Fruit fly (Drosophila melanogaster) whole organism, embryonic: ENCODE data around the gene CG34057.

ENCODE experiments used
- Bteb2 ChIP-seq: fragments of 200-800 bp; sonication (Bioruptor generic); optimal IDR thresholded peaks from 2 replicates; lab custom pipeline; 2016; ENCODE audit warnings: missing biosample characterization, missing genetic modification characterization
- CG10147 ChIP-seq: fragments of 200-800 bp; sonication (Bioruptor generic); optimal IDR thresholded peaks from 2 replicates; lab custom pipeline; 2019; ENCODE audit warnings: missing biosample characterization, mild to moderate bottlenecking, missing genetic modification characterization, moderate library complexity
- CG10267 ChIP-seq: fragments of 200-800 bp; sonication (Bioruptor generic); optimal IDR thresholded peaks from 2 replicates; lab custom pipeline; 2018; ENCODE audit warnings: missing biosample characterization, mild to moderate bottlenecking, missing genetic modification characterization, moderate library complexity
- CG11085 ChIP-seq: fragments of 200-800 bp; sonication (Bioruptor generic); IDR thresholded peaks from 2 replicates; pipeline ENCODE4 v1.3.6; 2022; ENCODE audit warnings: missing biosample characterization, missing genetic modification characterization
- CG16779 ChIP-seq: fragments of 200-800 bp; sonication (Bioruptor generic); IDR thresholded peaks from 2 replicates; pipeline ENCODE4 v1.3.6; 2022; ENCODE audit warnings: missing biosample characterization, missing genetic modification characterization
- CG16813 ChIP-seq: fragments of 200-800 bp; sonication (Bioruptor generic); IDR thresholded peaks from 3 replicates; pipeline ENCODE4 v1.3.6; 2022; ENCODE audit warnings: missing biosample characterization, missing genetic modification characterization; ENCODE audit not compliant: partially characterized antibody
- CG18011 ChIP-seq: fragments of 200-800 bp; sonication (Bioruptor generic); optimal IDR thresholded peaks from 2 replicates; lab custom pipeline; 2017; ENCODE audit warnings: missing biosample characterization, missing genetic modification characterization, mild to moderate bottlenecking, moderate library complexity, missing genotype
- CG30431 ChIP-seq: fragments of 200-800 bp; sonication (Bioruptor generic); optimal IDR thresholded peaks from 2 replicates; lab custom pipeline; 2017; ENCODE audit warnings: missing biosample characterization, missing genetic modification characterization
- CG4360 ChIP-seq: fragments of 200-800 bp; sonication (Bioruptor generic); IDR thresholded peaks from 2 replicates; pipeline ENCODE4 v1.3.6; 2022; ENCODE audit warnings: missing biosample characterization, missing genetic modification characterization
- CG6654 ChIP-seq: fragments of 200-800 bp; sonication (Bioruptor generic); optimal IDR thresholded peaks from 2 replicates; lab custom pipeline; 2017; ENCODE audit warnings: missing biosample characterization, mild to moderate bottlenecking, missing genetic modification characterization
- CG7928 ChIP-seq: fragments of 200-800 bp; sonication (Bioruptor generic); optimal IDR thresholded peaks from 2 replicates; lab custom pipeline; 2017; ENCODE audit warnings: missing biosample characterization, mild to moderate bottlenecking, missing genetic modification characterization
- CG8388 ChIP-seq: fragments of 200-800 bp; sonication (Bioruptor generic); optimal IDR thresholded peaks from 2 replicates; lab custom pipeline; 2019; ENCODE audit warnings: missing biosample characterization, mild to moderate bottlenecking, missing genetic modification characterization, moderate library complexity
- CG8924 ChIP-seq: fragments of 200-800 bp; optimal IDR thresholded peaks from 3 replicates; lab custom pipeline; 2019; ENCODE audit warnings: missing biosample characterization, mild to moderate bottlenecking, missing genetic modification characterization, moderate library complexity
- CG9727 ChIP-seq: fragments of 200-800 bp; sonication (Bioruptor generic); optimal IDR thresholded peaks from 3 replicates; lab custom pipeline; 2017; ENCODE audit warnings: missing biosample characterization, mild to moderate bottlenecking, missing genetic modification characterization
- CG9932 ChIP-seq: fragments of 200-800 bp; sonication (Bioruptor generic); IDR thresholded peaks from 2 replicates; pipeline ENCODE4 v1.3.6; 2022; ENCODE audit warnings: missing biosample characterization, missing genetic modification characterization
- CrebB ChIP-seq: fragments of 200-800 bp; sonication (Bioruptor generic); optimal IDR thresholded peaks from 3 replicates; lab custom pipeline; 2018; ENCODE audit warnings: missing biosample characterization, mild to moderate bottlenecking, missing genetic modification characterization
- D19A ChIP-seq: fragments of 200-800 bp; optimal IDR thresholded peaks from 3 replicates; lab custom pipeline; 2019; ENCODE audit warnings: missing biosample characterization, mild to moderate bottlenecking, missing genetic modification characterization, moderate library complexity
- Gsc ChIP-seq: fragments of 200-800 bp; sonication (Bioruptor generic); IDR thresholded peaks from 2 replicates; pipeline ENCODE4 v1.3.6; 2022; ENCODE audit warnings: missing biosample characterization, missing genetic modification characterization
- HLH4C ChIP-seq: fragments of 200-800 bp; sonication (Bioruptor generic); IDR thresholded peaks from 3 replicates; pipeline ENCODE4 v1.3.6; 2022; ENCODE audit warnings: missing biosample characterization, missing genetic modification characterization; ENCODE audit not compliant: partially characterized antibody
- HmgZ ChIP-seq: fragments of 200-800 bp; sonication (Bioruptor generic); optimal IDR thresholded peaks from 2 replicates; lab custom pipeline; 2018; ENCODE audit warnings: missing biosample characterization, mild to moderate bottlenecking, missing genetic modification characterization
- Hr3 ChIP-seq: fragments of 200-800 bp; sonication (Bioruptor generic); optimal IDR thresholded peaks from 3 replicates; lab custom pipeline; 2016; ENCODE audit warnings: missing biosample characterization, missing genetic modification characterization
- MESR4 ChIP-seq: fragments of 200-800 bp; sonication (Bioruptor generic); optimal IDR thresholded peaks from 2 replicates; lab custom pipeline; 2018; ENCODE audit warnings: missing biosample characterization, mild to moderate bottlenecking, missing genetic modification characterization, moderate library complexity
- Mes4 ChIP-seq: fragments of 200-800 bp; sonication (Bioruptor generic); optimal IDR thresholded peaks from 2 replicates; lab custom pipeline; 2016; ENCODE audit warnings: missing biosample characterization, missing genetic modification characterization
- Pdp1 ChIP-seq, 2 experiments: fragments of 200-800 bp; sonication (Bioruptor generic); optimal IDR thresholded peaks; 3 replicates each; lab custom pipeline; 2016; ENCODE audit warnings: missing biosample characterization in 2 of 2, missing genetic modification characterization in 2 of 2, mild to moderate bottlenecking in 1 of 2, moderate library complexity in 1 of 2
- Poxn ChIP-seq: fragments of 200-800 bp; sonication (Bioruptor generic); IDR thresholded peaks from 2 replicates; pipeline ENCODE4 v1.3.6; 2022; ENCODE audit warnings: missing biosample characterization, missing genetic modification characterization
- Ravus ChIP-seq: fragments of 200-800 bp; sonication (Bioruptor generic); IDR thresholded peaks from 2 replicates; pipeline ENCODE4 v1.3.6; 2022; ENCODE audit warnings: missing biosample characterization, missing genetic modification characterization
- Rfx ChIP-seq: fragments of 200-800 bp; sonication (Bioruptor generic); IDR thresholded peaks from 2 replicates; pipeline ENCODE4 v1.3.6; 2022; ENCODE audit warnings: missing biosample characterization, missing genetic modification characterization
- YL-1 ChIP-seq: fragments of 200-800 bp; sonication (Bioruptor generic); optimal IDR thresholded peaks from 3 replicates; lab custom pipeline; 2017; ENCODE audit warnings: missing biosample characterization, mild to moderate bottlenecking, missing genetic modification characterization
- aop ChIP-seq: fragments of 200-800 bp; sonication (Bioruptor generic); IDR thresholded peaks from 2 replicates; pipeline ENCODE4 v1.3.6; 2022; ENCODE audit warnings: missing biosample characterization, missing genetic modification characterization
- ash1 ChIP-seq: fragments of 200-800 bp; sonication (Bioruptor generic); optimal IDR thresholded peaks from 2 replicates; lab custom pipeline; 2018; ENCODE audit warnings: missing biosample characterization, mild to moderate bottlenecking, missing genetic modification characterization
- chm ChIP-seq: fragments of 200-800 bp; sonication (Bioruptor generic); IDR thresholded peaks from 2 replicates; pipeline ENCODE4 v1.3.6; 2022; ENCODE audit warnings: missing biosample characterization, missing genetic modification characterization
- crol ChIP-seq: fragments of 200-800 bp; sonication (Bioruptor generic); IDR thresholded peaks from 2 replicates; pipeline ENCODE4 v1.3.6; 2022; ENCODE audit warnings: missing biosample characterization, missing genetic modification characterization
- danr ChIP-seq: fragments of 200-800 bp; sonication (Bioruptor generic); IDR thresholded peaks from 2 replicates; pipeline ENCODE4 v1.3.6; 2022; ENCODE audit warnings: missing biosample characterization, missing genetic modification characterization
- esg ChIP-seq: fragments of 200-800 bp; sonication (Bioruptor generic); conservative IDR thresholded peaks from 2 replicates; pipeline ENCODE4 v1.3.6; 2022; ENCODE audit warnings: missing biosample characterization, missing genetic modification characterization
- eve ChIP-seq, 2 experiments: fragments of >200 bp; optimal IDR thresholded peaks; 2 replicates each; lab custom pipeline; 2017; ENCODE audit warnings: missing biosample characterization in 2 of 2, missing genetic modification characterization in 2 of 2
- ewg ChIP-seq: fragments of 200-800 bp; sonication (Bioruptor generic); optimal IDR thresholded peaks from 3 replicates; lab custom pipeline; 2017; ENCODE audit warnings: mild to moderate bottlenecking, missing biosample characterization, missing genetic modification reagents, missing genetic modification characterization
- fd64A ChIP-seq: fragments of 200-800 bp; sonication (Bioruptor generic); optimal IDR thresholded peaks from 3 replicates; lab custom pipeline; 2018; ENCODE audit warnings: missing biosample characterization, mild to moderate bottlenecking, missing genetic modification characterization
- gcm ChIP-seq: fragments of 200-800 bp; sonication (Bioruptor generic); optimal IDR thresholded peaks from 2 replicates; lab custom pipeline; 2019; ENCODE audit warnings: missing biosample characterization, mild to moderate bottlenecking, missing genetic modification characterization, moderate library complexity
- grau ChIP-seq: fragments of 200-800 bp; optimal IDR thresholded peaks from 3 replicates; lab custom pipeline; 2019; ENCODE audit warnings: missing biosample characterization, mild to moderate bottlenecking, missing genetic modification characterization, moderate library complexity
- gsb-n ChIP-seq: fragments of 200-800 bp; sonication (Bioruptor generic); optimal IDR thresholded peaks from 3 replicates; lab custom pipeline; 2018; ENCODE audit warnings: missing biosample characterization, mild to moderate bottlenecking, missing genetic modification characterization
- insv ChIP-seq, 2 experiments: fragments of 200-800 bp; sonication (Bioruptor generic); optimal IDR thresholded peaks; 3 replicates each; lab custom pipeline; 2016 to 2018; ENCODE audit warnings: missing biosample characterization in 2 of 2, missing genetic modification characterization in 2 of 2
- inv ChIP-seq: fragments of 200-800 bp; sonication (Bioruptor generic); IDR thresholded peaks from 2 replicates; pipeline ENCODE4 v1.3.6; 2022; ENCODE audit warnings: missing biosample characterization, missing genetic modification characterization; ENCODE audit not compliant: partially characterized antibody
- nerfin-2 ChIP-seq: fragments of 200-800 bp; sonication (Bioruptor generic); IDR thresholded peaks from 2 replicates; pipeline ENCODE4 v1.3.6; 2022; ENCODE audit warnings: missing biosample characterization, missing genetic modification characterization; ENCODE audit not compliant: partially characterized antibody
- nom ChIP-seq: fragments of 200-800 bp; sonication (Bioruptor generic); optimal IDR thresholded peaks from 2 replicates; lab custom pipeline; 2017; ENCODE audit warnings: missing biosample characterization, missing genetic modification characterization, mild to moderate bottlenecking, moderate library complexity, missing genetic modification reagents
- phol ChIP-seq: fragments of 200-800 bp; sonication (Bioruptor generic); optimal IDR thresholded peaks from 3 replicates; lab custom pipeline; 2018; ENCODE audit warnings: missing biosample characterization, mild to moderate bottlenecking, missing genetic modification characterization, moderate library complexity
- sima ChIP-seq: fragments of 200-800 bp; sonication (Bioruptor generic); optimal IDR thresholded peaks from 2 replicates; lab custom pipeline; 2016; ENCODE audit warnings: missing biosample characterization, missing genetic modification characterization
- slbo ChIP-seq: fragments of 200-800 bp; sonication (Bioruptor generic); IDR thresholded peaks from 2 replicates; pipeline ENCODE4 v1.3.6; 2022; ENCODE audit warnings: missing biosample characterization, missing genetic modification characterization
- slp2 ChIP-seq: fragments of 200-800 bp; sonication (Bioruptor generic); optimal IDR thresholded peaks from 2 replicates; lab custom pipeline; 2016; ENCODE audit warnings: missing biosample characterization, missing genetic modification characterization
- tgo ChIP-seq: fragments of 200-800 bp; sonication (Bioruptor generic); IDR thresholded peaks from 3 replicates; pipeline ENCODE4 v1.3.6; 2022; ENCODE audit warnings: missing biosample characterization, missing genetic modification characterization
- wor ChIP-seq: fragments of 200-800 bp; sonication (Bioruptor generic); IDR thresholded peaks from 2 replicates; pipeline ENCODE4 v1.3.6; 2022; ENCODE audit warnings: missing biosample characterization, missing genetic modification characterization
- zen2 ChIP-seq: fragments of 200-800 bp; sonication (Bioruptor generic); IDR thresholded peaks from 3 replicates; pipeline ENCODE4 v1.3.6; 2022; ENCODE audit warnings: missing biosample characterization, missing genetic modification characterization; ENCODE audit not compliant: partially characterized antibody

The CG34057 gene

dm6 chr3L:871713-872112 lies 25.5 kb upstream of the CG34057 start, which contains the start of gene Usp10:
TSS of gene Usp10 (plus strand) at chr3L:871899.
- no peak for TF ChIP-seq slbo (GFP tag; lab: Robert Waterston, UW)
- TF ChIP-seq CG30431 (GFP tag; lab: Kevin White, UChicago), result no peak
- no peak for TF ChIP-seq esg (GFP tag; lab: Robert Waterston, UW)
- no peak for TF ChIP-seq CG16779 (GFP tag; lab: Robert Waterston, UW)
- no peak for TF ChIP-seq Poxn
- TF ChIP-seq Hr3 (GFP tag; lab: Kevin White, UChicago), result no peak
- no peak for TF ChIP-seq CG8388 (GFP tag; lab: Kevin White, UChicago)
- TF ChIP-seq zen2, result peak; percentile 68
- peak; percentile 28 for TF ChIP-seq CG10267
- TF ChIP-seq Mes4, result no peak
- TF ChIP-seq CG16813, result peak; percentile 81
- peak; percentile 34 for TF ChIP-seq phol (tag; lab: Kevin White, UChicago)
- TF ChIP-seq Bteb2 (GFP tag; lab: Kevin White, UChicago), result no peak
- no peak for TF ChIP-seq Ravus
- peak; percentile 4 for TF ChIP-seq CG7928 (GFP tag; lab: Kevin White, UChicago)
- TF ChIP-seq CG11085 (GFP tag; lab: Robert Waterston, UW), result no peak
- no peak for TF ChIP-seq nom
- TF ChIP-seq CG8924 (tag; lab: Kevin White, UChicago), result no peak
- no peak for TF ChIP-seq crol (GFP tag; lab: Robert Waterston, UW)
- no peak for TF ChIP-seq danr (GFP tag; lab: Robert Waterston, UW)
- peak; percentile 71 for TF ChIP-seq HmgZ (tag; lab: Kevin White, UChicago)
- no peak for TF ChIP-seq slp2 (GFP tag; lab: Kevin White, UChicago)
- TF ChIP-seq MESR4 (GFP tag; lab: Kevin White, UChicago), result peak; percentile 61
- TF ChIP-seq ash1 (GFP tag; lab: Kevin White, UChicago), result no peak
- TF ChIP-seq sima (GFP tag; lab: Kevin White, UChicago), result no peak
- no peak for TF ChIP-seq D19A (tag; lab: Kevin White, UChicago)
- no peak for TF ChIP-seq CG18011 (GFP tag; lab: Kevin White, UChicago)
- TF ChIP-seq wor (GFP tag; lab: Robert Waterston, UW), result no peak
- TF ChIP-seq Pdp1 (GFP tag; optimal IDR thresholded peaks at IDR 0.05; lab: Kevin White, UChicago), result peak in 1 of 2 experiments; percentile 38
- no peak for TF ChIP-seq gsb-n (tag; lab: Kevin White, UChicago)
- TF ChIP-seq inv (GFP tag; lab: Robert Waterston, UW), result peak; percentile 49; the same call in 1 of the 2 replicates
- no peak for TF ChIP-seq tgo
- TF ChIP-seq aop (GFP tag; lab: Robert Waterston, UW), result no peak
- no peak for TF ChIP-seq ewg (GFP tag; lab: Kevin White, UChicago)
- TF ChIP-seq CG6654 (GFP tag; lab: Kevin White, UChicago), result no peak
- TF ChIP-seq CG9932 (GFP tag; lab: Robert Waterston, UW), result no peak
- TF ChIP-seq Rfx (GFP tag; lab: Robert Waterston, UW), result peak; percentile 31; the same call in 1 of the 2 replicates
- TF ChIP-seq CG4360, result no peak
- TF ChIP-seq nerfin-2 (GFP tag; lab: Robert Waterston, UW), result peak; percentile 57
- no peak for TF ChIP-seq Gsc
- TF ChIP-seq YL-1 (GFP tag; lab: Kevin White, UChicago), result no peak
- TF ChIP-seq CG9727, result no peak
- peak; percentile 62 for TF ChIP-seq HLH4C (GFP tag; lab: Robert Waterston, UW)
- TF ChIP-seq chm (GFP tag; lab: Robert Waterston, UW), result no peak
- no peak for TF ChIP-seq insv (GFP tag; optimal IDR thresholded peaks at IDR 0.05; lab: Kevin White, UChicago)
- TF ChIP-seq gcm (GFP tag; lab: Kevin White, UChicago), result no peak
- TF ChIP-seq CG10147 (GFP tag; lab: Kevin White, UChicago), result no peak
- no peak for TF ChIP-seq fd64A (GFP tag; lab: Kevin White, UChicago)
- TF ChIP-seq CrebB (tag; lab: Kevin White, UChicago), result no peak
- no peak for TF ChIP-seq eve (GFP tag; optimal IDR thresholded peaks at IDR 0.05; lab: Kevin White, UChicago)
- TF ChIP-seq grau (tag; lab: Kevin White, UChicago), result no peak
